Worm (Caenorhabditis elegans) whole organism, late embryonic: Measurements from ENCODE around the gene col-165.

Source experiments
- hlh-15 ChIP-seq: sonication (generic microtip); optimal IDR thresholded peaks from 2 replicates; lab custom pipeline; 2016; ENCODE audit warnings: missing genetic modification characterization, missing compliant biosample characterization
- pha-4 ChIP-seq: fragments of 150-350 bp; optimal IDR thresholded peaks from 2 replicates; lab custom pipeline; 2018; ENCODE audit warnings: missing biosample characterization, missing genetic modification reagents, missing genetic modification characterization

ce11 chrX:4314939-4315338, 38.5 kb upstream of the col-165 start:
- TF ChIP-seq hlh-15 (tag; lab: Kevin White, UChicago) (no peak), pha-4 (tag; lab: Kevin White, UChicago) (no peak)
